Worm (Caenorhabditis elegans) whole organism, L4 larva: ENCODE measurements around the gene srj-49.
A peak's percentile ranks its signal among the peaks of the same experiment; 100 is the strongest.

Experiments
- D1046.2 ChIP-seq: fragments of 200-800 bp; sonication (Bioruptor generic); IDR thresholded peaks from 2 replicates; pipeline ENCODE4 v1.3.6; 2022; ENCODE audit warnings: missing genetic modification characterization, missing compliant biosample characterization
- T26A8.4 ChIP-seq: fragments of 200-800 bp; sonication (Bioruptor generic); IDR thresholded peaks from 2 replicates; pipeline ENCODE4 v1.3.6; 2022; ENCODE audit warnings: missing genetic modification characterization, missing compliant biosample characterization
- aha-1 ChIP-seq: fragments of 150-350 bp; peaks from one replicate; lab custom pipeline; 2014; ENCODE audit warnings: missing biosample characterization, missing genetic modification characterization
- aly-2 ChIP-seq: sonication (generic microtip); optimal IDR thresholded peaks from 2 replicates; lab custom pipeline; 2018; ENCODE audit warnings: missing biosample characterization, missing genetic modification characterization
- ama-1 ChIP-seq: fragments of 150-350 bp; optimal IDR thresholded peaks from 2 replicates; lab custom pipeline; 2014; ENCODE audit warnings: inconsistent platforms, mixed read lengths
- attf-4 ChIP-seq: sonication (generic microtip); optimal IDR thresholded peaks from 3 replicates; lab custom pipeline; 2017; ENCODE audit warnings: missing biosample characterization, missing genetic modification characterization
- ceh-28 ChIP-seq: fragments of 150-350 bp; optimal IDR thresholded peaks from 2 replicates; lab custom pipeline; 2014; ENCODE audit warnings: missing biosample characterization, missing genetic modification reagents, missing genetic modification characterization
- ceh-32 ChIP-seq: sonication (generic microtip); optimal IDR thresholded peaks from 2 replicates; lab custom pipeline; 2016; ENCODE audit warnings: mild to moderate bottlenecking, missing genetic modification characterization, missing compliant biosample characterization; ENCODE audit not compliant: poor library complexity
- ceh-44 ChIP-seq: fragments of 200-800 bp; sonication (Bioruptor generic); IDR thresholded peaks from 2 replicates; pipeline ENCODE4 v1.3.6; 2022; ENCODE audit warnings: missing genetic modification reagents, missing genetic modification characterization, missing compliant biosample characterization
- ceh-82 ChIP-seq: sonication (generic microtip); optimal IDR thresholded peaks from 2 replicates; lab custom pipeline; 2017; ENCODE audit warnings: missing biosample characterization, missing genetic modification characterization
- daf-16 ChIP-seq, 3 experiments: sonication (generic microtip); optimal IDR thresholded peaks; 2 replicates each; lab custom pipeline; 2016 to 2017; ENCODE audit warnings: missing genetic modification characterization in 3 of 3, missing genetic modification reagents in 3 of 3, mild to moderate bottlenecking in 2 of 3, missing compliant biosample characterization in 2 of 3, missing biosample characterization in 1 of 3, moderate library complexity in 1 of 3
- dmd-8 ChIP-seq: fragments of 200-800 bp; sonication (Bioruptor generic); IDR thresholded peaks from 2 replicates; pipeline ENCODE4 v1.3.6; 2022; ENCODE audit warnings: missing genetic modification characterization, missing compliant biosample characterization
- dpl-1 ChIP-seq: fragments of 150-350 bp; optimal IDR thresholded peaks from 2 replicates; lab custom pipeline; 2014; ENCODE audit warnings: missing biosample characterization, missing genetic modification reagents, missing genetic modification characterization
- egl-27 ChIP-seq: sonication (generic microtip); optimal IDR thresholded peaks from 3 replicates; lab custom pipeline; 2017; ENCODE audit warnings: missing biosample characterization, missing genetic modification reagents, missing genetic modification characterization
- fkh-10 ChIP-seq: fragments of 150-350 bp; optimal IDR thresholded peaks from 2 replicates; lab custom pipeline; 2014; ENCODE audit warnings: missing biosample characterization, missing genetic modification reagents, missing genetic modification characterization
- fos-1 ChIP-seq: fragments of 150-350 bp; optimal IDR thresholded peaks from 2 replicates; lab custom pipeline; 2014; ENCODE audit warnings: missing biosample characterization, missing genetic modification characterization
- hlh-11 ChIP-seq: fragments of 200-800 bp; sonication (Bioruptor generic); optimal IDR thresholded peaks from 2 replicates; lab custom pipeline; 2018; ENCODE audit warnings: mild to moderate bottlenecking, missing genetic modification characterization, missing compliant biosample characterization
- lin-39 ChIP-seq: fragments of 150-350 bp; optimal IDR thresholded peaks from 2 replicates; lab custom pipeline; 2014; ENCODE audit warnings: missing biosample characterization, missing genetic modification reagents, missing genetic modification characterization
- madf-5 ChIP-seq, 2 experiments: fragments of 200-800 bp; sonication (Bioruptor generic); IDR thresholded peaks; 2 replicates each; pipeline ENCODE4 v1.3.6; 2022; ENCODE audit warnings: missing compliant biosample characterization in 2 of 2, missing genetic modification characterization in 2 of 2
- mxl-3 ChIP-seq: fragments of 200-800 bp; sonication (Bioruptor generic); optimal IDR thresholded peaks from 2 replicates; lab custom pipeline; 2018; ENCODE audit warnings: mild to moderate bottlenecking, missing genetic modification characterization, missing compliant biosample characterization
- nhr-10 ChIP-seq: fragments of 150-350 bp; optimal IDR thresholded peaks from 2 replicates; lab custom pipeline; 2014; ENCODE audit warnings: missing biosample characterization, missing genetic modification characterization
- nhr-28 ChIP-seq: fragments of 150-350 bp; optimal IDR thresholded peaks from 2 replicates; lab custom pipeline; 2014; ENCODE audit warnings: missing biosample characterization, missing genetic modification characterization
- nhr-42 ChIP-seq: fragments of 200-800 bp; sonication (Bioruptor generic); IDR thresholded peaks from 2 replicates; pipeline ENCODE4 v1.3.6; 2022; ENCODE audit warnings: missing genetic modification characterization, missing compliant biosample characterization
- nhr-48 ChIP-seq: sonication (generic microtip); optimal IDR thresholded peaks from 2 replicates; lab custom pipeline; 2016; ENCODE audit warnings: mild to moderate bottlenecking, missing genetic modification characterization, missing compliant biosample characterization
- php-3 ChIP-seq: fragments of 200-800 bp; sonication (Bioruptor generic); IDR thresholded peaks from 2 replicates; pipeline ENCODE4 v1.3.6; 2022; ENCODE audit warnings: missing genetic modification reagents, missing genetic modification characterization, missing compliant biosample characterization
- sdz-12 ChIP-seq: fragments of 200-800 bp; sonication (Bioruptor generic); optimal IDR thresholded peaks from 2 replicates; lab custom pipeline; 2018; ENCODE audit warnings: mild to moderate bottlenecking, missing genetic modification characterization, missing compliant biosample characterization
- set-16 ChIP-seq: fragments of 200-800 bp; sonication (Bioruptor generic); IDR thresholded peaks from 2 replicates; pipeline ENCODE4 v1.3.6; 2022; ENCODE audit warnings: missing genetic modification reagents, missing genetic modification characterization, missing compliant biosample characterization
- tag-97 ChIP-seq: fragments of 200-800 bp; sonication (Bioruptor generic); IDR thresholded peaks from 2 replicates; pipeline ENCODE4 v1.3.6; 2022; ENCODE audit warnings: missing genetic modification characterization, missing compliant biosample characterization
- unc-62 ChIP-seq, 3 experiments: fragments of 150-350 bp in 1 of 3; sonication (generic microtip); optimal IDR thresholded peaks in 2 of 3; peaks in 1 of 3; 1 replicate in 1 of 3; 2 replicates in 2 of 3; lab custom pipeline; 2014 to 2017; ENCODE audit warnings: missing biosample characterization in 3 of 3, missing genetic modification characterization in 3 of 3, missing genetic modification reagents in 3 of 3, missing genotype in 1 of 3
- vab-7 ChIP-seq: fragments of 200-800 bp; sonication (Bioruptor generic); IDR thresholded peaks from 2 replicates; pipeline ENCODE4 v1.3.6; 2022; ENCODE audit warnings: missing genetic modification reagents, missing genetic modification characterization, missing compliant biosample characterization
- zip-11 ChIP-seq: fragments of 200-800 bp; sonication (Bioruptor generic); IDR thresholded peaks from 2 replicates; pipeline ENCODE4 v1.3.6; 2022; ENCODE audit warnings: missing genetic modification characterization, missing compliant biosample characterization
- ztf-7 ChIP-seq: fragments of 150-350 bp; optimal IDR thresholded peaks from 2 replicates; lab custom pipeline; 2014; ENCODE audit warnings: missing biosample characterization, missing genetic modification characterization

Gene srj-49

DNA sequence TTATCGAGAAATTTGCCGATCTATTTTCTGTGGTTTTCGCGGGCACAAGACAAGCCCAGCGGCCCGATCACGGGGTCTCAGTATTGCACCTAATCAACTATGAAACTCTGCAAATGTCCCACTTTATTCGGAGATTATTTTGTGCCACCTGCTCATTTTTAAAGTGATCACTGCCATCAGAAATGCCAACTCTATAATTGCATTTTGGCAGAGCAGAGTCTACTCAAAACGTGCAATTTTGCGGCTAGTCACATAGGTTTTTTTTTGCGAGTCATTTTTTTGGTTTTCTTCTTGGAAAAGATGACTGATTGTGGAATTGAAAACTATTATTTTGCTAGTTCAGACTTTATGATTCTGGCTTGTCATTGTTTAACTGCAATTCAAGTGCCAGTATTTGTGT, 16.8 kb upstream of the srj-49 start, which contains the start of gene srh-240:
TSS of gene srh-240 (plus strand) at position 301 of the 400 bp plus-strand sequence.
- TF ChIP-seq nhr-42 (GFP tag; lab: Robert Waterston, UW) (no peak), ceh-32 (tag; lab: Kevin White, UChicago) (no peak), ama-1 (lab: Kevin White, UChicago) (no peak), T26A8.4 (no peak), nhr-28 (tag; lab: Kevin White, UChicago) (no peak), ceh-82 (tag; lab: Kevin White, UChicago) (no peak), ztf-7 (tag; lab: Kevin White, UChicago) (no peak), fkh-10 (GFP tag; lab: Kevin White, UChicago) (no peak), aly-2 (no peak), ceh-44 (GFP tag; lab: Robert Waterston, UW) (no peak), sdz-12 (GFP tag; lab: Kevin White, UChicago) (no peak), lin-39 (tag; lab: Kevin White, UChicago) (no peak), nhr-10 (tag; lab: Kevin White, UChicago) (no peak), dmd-8 (GFP tag; lab: Robert Waterston, UW) (no peak), ceh-28 (tag; lab: Kevin White, UChicago) (no peak), daf-16 (GFP tag; optimal IDR thresholded peaks at IDR 0.05; lab: Kevin White, UChicago) (no peak), daf-16 (tag; optimal IDR thresholded peaks at IDR 0.05; lab: Kevin White, UChicago) (no peak), dpl-1 (no peak)

- TF ChIP-seq fos-1: no peak
- TF ChIP-seq tag-97 (GFP tag; lab: Robert Waterston, UW): no peak
- TF ChIP-seq zip-11: no peak
- no peak for TF ChIP-seq nhr-48 (tag; lab: Kevin White, UChicago)
- no peak for TF ChIP-seq D1046.2 (GFP tag; lab: Robert Waterston, UW)
- no peak for TF ChIP-seq php-3
Measured at ce11 chrV:2863033-2863432, 14.9 kb upstream of the srj-49 start, which contains the start of gene srh-272. Gene srh-272, plus strand, starts transcription at chrV:2863333.

DNA sequence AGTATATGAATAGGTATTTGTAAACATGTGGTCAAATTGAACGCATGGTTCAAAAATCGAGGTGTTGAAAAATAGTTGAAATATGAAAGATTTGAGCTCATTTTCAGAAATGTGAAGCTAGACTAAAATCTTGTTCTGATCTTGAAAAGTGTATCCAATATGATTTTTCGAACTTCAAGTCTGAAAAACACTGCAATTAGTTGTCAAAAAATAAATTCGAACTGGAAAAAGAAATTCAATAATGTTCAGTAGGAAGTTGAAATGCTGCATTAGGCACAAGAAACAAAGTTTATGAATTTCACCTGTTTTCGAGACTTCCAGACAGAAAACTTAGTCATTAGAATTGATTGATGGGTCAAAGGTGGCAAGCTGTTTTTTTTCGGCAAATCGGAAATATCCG, 13.4 kb upstream of the srj-49 start, which contains the start of gene srh-270:
TSS of gene srh-270 (minus strand) at position 101 of the 400 bp plus-strand sequence.
- TF ChIP-seq vab-7: no peak
- peak; percentile 2 for TF ChIP-seq aha-1 (tag; lab: Kevin White, UChicago)
- TF ChIP-seq unc-62 (GFP tag; optimal IDR thresholded peaks at IDR 0.05 in 1 of 2; lab: Kevin White, UChicago): peak in 1 of 2 experiments; percentile 17
- TF ChIP-seq unc-62 (tag; optimal IDR thresholded peaks at IDR 0.05; lab: Kevin White, UChicago): no peak

DNA sequence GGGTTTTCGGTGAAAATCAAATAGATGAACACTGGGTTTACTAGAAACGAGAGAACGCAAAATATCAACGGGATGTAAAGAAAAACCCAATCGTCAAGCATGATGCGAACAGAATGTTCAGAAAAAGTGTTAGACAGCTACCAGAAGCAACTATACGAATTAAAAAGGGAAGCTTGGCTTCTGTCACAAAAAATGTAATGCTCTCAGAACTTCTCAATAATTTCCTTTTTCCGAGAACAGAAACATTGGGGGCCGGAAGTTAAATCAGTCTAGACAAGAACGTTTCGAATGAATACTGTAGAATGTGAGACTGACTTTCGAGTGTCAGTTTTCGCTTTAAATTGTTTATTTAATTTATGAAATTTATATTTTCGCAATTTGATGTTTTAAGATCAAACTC, 11.6 kb upstream of the srj-49 start, which contains the start of gene srj-54:
TSS of gene srj-54 (minus strand) at position 101 of the 400 bp plus-strand sequence.
- no peak for TF ChIP-seq set-16
- TF ChIP-seq unc-62 (GFP tag; optimal IDR thresholded peaks at IDR 0.05 in 1 of 2; lab: Kevin White, UChicago): peak in 1 of 2 experiments; percentile 74
- no peak for TF ChIP-seq unc-62 (tag; optimal IDR thresholded peaks at IDR 0.05; lab: Kevin White, UChicago)
- TF ChIP-seq egl-27 (tag; lab: Kevin White, UChicago): no peak

ce11 chrV:2857842-2858241, 9.7 kb upstream of the srj-49 start, which contains the start of gene srj-55:
Gene srj-55, minus strand, starts transcription at chrV:2857942.
- TF ChIP-seq madf-5 (GFP tag; IDR thresholded peaks at IDR 0.05; lab: Robert Waterston, UW) (no peak), hlh-11 (tag; lab: Kevin White, UChicago) (no peak), ztf-7 (tag; lab: Kevin White, UChicago) (no peak), mxl-3 (GFP tag; lab: Kevin White, UChicago) (no peak), attf-4 (tag; lab: Kevin White, UChicago) (no peak), egl-27 (tag; lab: Kevin White, UChicago) (no peak), zip-11 (no peak)
- TF ChIP-seq, all 104 proteins: peak for 0
